Fruit fly (Drosophila melanogaster): ENCODE measurements around the gene Polr3D.

Polr3D gene

DNA sequence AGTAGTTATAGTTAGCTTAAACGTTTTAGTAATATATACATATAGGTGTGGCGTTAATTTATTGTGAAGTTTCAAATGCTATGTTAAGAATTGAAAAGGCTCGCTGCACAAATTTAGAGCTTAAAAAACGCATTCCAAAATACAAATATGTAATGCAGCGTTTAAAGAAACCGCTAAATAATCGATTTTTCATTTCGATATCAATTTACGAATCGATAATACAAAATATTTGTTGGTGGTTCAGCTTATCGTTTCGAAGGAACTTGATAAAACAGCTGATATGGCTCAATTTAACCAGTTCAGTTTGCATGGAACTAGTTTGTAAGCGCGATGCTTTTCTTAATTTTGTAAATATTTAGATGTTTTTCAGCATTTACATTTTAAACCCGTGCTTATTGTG is 3.3 kb upstream of the Polr3D start, which contains the start of the genes CG32195 and CG7341 (continued):
- TF ChIP-seq CG30020 (tag; optimal IDR thresholded peaks at IDR 0.05) (peak; percentile 14), hth (optimal IDR thresholded peaks at IDR 0.05) (no peak), HmgZ (tag; optimal IDR thresholded peaks at IDR 0.05) (no peak), sd (tag; optimal IDR thresholded peaks at IDR 0.05) (peak; percentile 77), CG15601 (tag; optimal IDR thresholded peaks at IDR 0.05) (peak; percentile 21), grau (tag; optimal IDR thresholded peaks at IDR 0.05) (no peak), crp (GFP tag; optimal IDR thresholded peaks at IDR 0.05) (peak; percentile 71 to 91), CG16813 (GFP tag; IDR thresholded peaks at IDR 0.05; ENCODE audit: partially characterized antibody) (peak; percentile 62), CG10267 (tag; optimal IDR thresholded peaks at IDR 0.05) (peak; percentile 49), D (optimal IDR thresholded peaks at IDR 0.05) (no peak), D (GFP tag; optimal IDR thresholded peaks at IDR 0.05) (no peak), CG10209 (GFP tag; optimal IDR thresholded peaks at IDR 0.05) (no peak), CG7963 (GFP tag; IDR thresholded peaks at IDR 0.05; ENCODE audit: partially characterized antibody) (peak; percentile 80), CG7357 (GFP tag; IDR thresholded peaks at IDR 0.05) (no peak), CG11093 (GFP tag; IDR thresholded peaks at IDR 0.05) (no peak), zen2 (GFP tag; IDR thresholded peaks at IDR 0.05; ENCODE audit: partially characterized antibody) (peak; percentile 84), ato (GFP tag; IDR thresholded peaks at IDR 0.05; ENCODE audit: partially characterized antibody) (peak; percentile 88), CG14710 (tag; optimal IDR thresholded peaks at IDR 0.05) (peak; percentile 21), Scr (GFP tag; IDR thresholded peaks at IDR 0.05; ENCODE audit: partially characterized antibody) (peak; percentile 69), CG17186 (GFP tag; optimal IDR thresholded peaks at IDR 0.05) (peak; percentile 10), CG17568 (GFP tag; optimal IDR thresholded peaks at IDR 0.05) (peak; percentile 26), Dp (GFP tag; optimal IDR thresholded peaks at IDR 0.05) (peak; percentile 94), E2f2 (GFP tag; IDR thresholded peaks at IDR 0.05) (peak; percentile 95), stwl (tag; optimal IDR thresholded peaks at IDR 0.05) (peak; percentile 83), trem (tag; optimal IDR thresholded peaks at IDR 0.05) (peak; percentile 25), Doc2 (GFP tag; IDR thresholded peaks at IDR 0.05) (no peak), CG14441 (GFP tag; IDR thresholded peaks at IDR 0.05) (no peak), Opbp (GFP tag; IDR thresholded peaks at IDR 0.05; ENCODE audit: partially characterized antibody) (peak; percentile 60; the same call in 2 of the 3 replicates), hbn (GFP tag; IDR thresholded peaks at IDR 0.05; ENCODE audit: partially characterized antibody) (peak; percentile 72), sisA (GFP tag; IDR thresholded peaks at IDR 0.05) (no peak), sug (tag; optimal IDR thresholded peaks at IDR 0.05) (peak; percentile 40), Dll (GFP tag; IDR thresholded peaks at IDR 0.05; ENCODE audit: partially characterized antibody) (peak; percentile 83), D19A (tag; optimal IDR thresholded peaks at IDR 0.05) (peak; percentile 84), CTCF (GFP tag; optimal IDR thresholded peaks at IDR 0.05) (peak; percentile 29), bbx (GFP tag; IDR thresholded peaks at IDR 0.05; ENCODE audit: partially characterized antibody) (peak; percentile 85), vnd (GFP tag; IDR thresholded peaks at IDR 0.05; ENCODE audit: partially characterized antibody) (peak; percentile 62), Sry-β (GFP tag; optimal IDR thresholded peaks at IDR 0.05) (peak; percentile 18), CG13287 (GFP tag; IDR thresholded peaks at IDR 0.05; ENCODE audit: partially characterized antibody) (peak; percentile 89), CG15514 (GFP tag; optimal IDR thresholded peaks at IDR 0.05) (peak; percentile 99), nerfin-2 (GFP tag; IDR thresholded peaks at IDR 0.05; ENCODE audit: partially characterized antibody) (peak; percentile 90), ems (GFP tag; optimal IDR thresholded peaks at IDR 0.05) (no peak), chn (GFP tag; optimal IDR thresholded peaks at IDR 0.05) (no peak), sna (GFP tag; IDR thresholded peaks at IDR 0.05; ENCODE audit: partially characterized antibody) (peak; percentile 83)
